Worm (Caenorhabditis elegans): ENCODE measurements around the gene set-9.

DNA sequence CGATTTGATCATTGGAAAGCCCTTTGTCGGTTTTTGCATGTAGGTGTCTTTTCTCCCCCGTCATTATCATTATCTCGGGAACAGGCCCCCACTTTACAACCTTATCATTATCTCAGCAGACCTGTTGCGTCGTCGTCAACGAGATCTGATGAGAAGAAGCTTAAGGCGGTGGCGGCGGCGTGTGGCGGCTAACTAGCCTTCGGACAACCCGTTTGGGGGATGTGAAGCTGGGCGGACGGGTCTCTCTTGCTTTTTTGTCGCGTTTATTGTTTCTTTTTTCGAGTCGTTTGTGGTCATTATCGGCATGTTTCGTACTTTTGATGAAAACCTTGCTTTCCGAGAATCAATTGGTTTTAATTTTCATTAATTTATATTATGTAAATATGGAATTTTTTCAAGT is 7.7 kb upstream of the set-9 start:
- TF ChIP-seq eor-1 (tag; optimal IDR thresholded peaks at IDR 0.05) (no peak), pqm-1 (tag; optimal IDR thresholded peaks at IDR 0.05) (no peak), elt-1 (tag; optimal IDR thresholded peaks at IDR 0.05) (no peak), ZK546.5 (tag; optimal IDR thresholded peaks at IDR 0.05) (no peak), unc-39 (tag; optimal IDR thresholded peaks at IDR 0.05) (no peak), daf-12 (tag; optimal IDR thresholded peaks at IDR 0.05) (no peak)

All from whole organism, L3 larva.